Worm (Caenorhabditis elegans) whole organism, L4 larva: ENCODE data around the gene tsr-2.
"Not testable (repeated sequence)": the region's sequence is repeated elsewhere in the genome, so short reads cannot be mapped to it uniquely, and the experiment has no call there.

ENCODE experiments used
- ZK337.2 ChIP-seq: fragments of 200-800 bp; sonication (Bioruptor generic); IDR thresholded peaks from 2 replicates; pipeline ENCODE4 v1.3.6; 2022; ENCODE audit warnings: missing genetic modification reagents, missing genetic modification characterization, missing compliant biosample characterization
- ama-1 ChIP-seq: fragments of 150-350 bp; optimal IDR thresholded peaks from 2 replicates; lab custom pipeline; 2014; ENCODE audit warnings: inconsistent platforms, mixed read lengths
- daf-19 ChIP-seq: fragments of 200-800 bp; sonication (Bioruptor generic); conservative IDR thresholded peaks from 2 replicates; pipeline ENCODE4 v1.3.6; 2022; ENCODE audit warnings: missing genetic modification characterization, missing compliant biosample characterization
- lim-7 ChIP-seq: fragments of 200-800 bp; sonication (Bioruptor generic); IDR thresholded peaks from 2 replicates; pipeline ENCODE4 v1.3.6; 2022; ENCODE audit warnings: missing genetic modification characterization, missing compliant biosample characterization
- lsy-2 ChIP-seq, 2 experiments: fragments of 150-350 bp in 1 of 2; sonication (generic microtip) in 1 of 2; optimal IDR thresholded peaks; 2 replicates each; lab custom pipeline; 2014 to 2017; ENCODE audit warnings: missing biosample characterization in 2 of 2, missing genetic modification characterization in 2 of 2
- mdt-29 ChIP-seq: fragments of 200-800 bp; sonication (Bioruptor generic); IDR thresholded peaks from 2 replicates; pipeline ENCODE4 v1.3.6; 2022; ENCODE audit warnings: missing genetic modification reagents, missing genetic modification characterization, missing compliant biosample characterization
- nhr-11 ChIP-seq: fragments of 150-350 bp; optimal IDR thresholded peaks from 2 replicates; lab custom pipeline; 2014; ENCODE audit warnings: missing biosample characterization, missing genetic modification characterization
- nhr-237 ChIP-seq: sonication (generic microtip); optimal IDR thresholded peaks from 2 replicates; lab custom pipeline; 2017; ENCODE audit warnings: missing biosample characterization, missing genetic modification characterization
- nhr-28 ChIP-seq: fragments of 150-350 bp; optimal IDR thresholded peaks from 2 replicates; lab custom pipeline; 2014; ENCODE audit warnings: missing biosample characterization, missing genetic modification characterization
- nhr-76 ChIP-seq: fragments of 150-350 bp; optimal IDR thresholded peaks from 2 replicates; lab custom pipeline; 2014; ENCODE audit warnings: missing biosample characterization, missing genetic modification characterization
- pqm-1 ChIP-seq: sonication (generic microtip); optimal IDR thresholded peaks from 2 replicates; lab custom pipeline; 2017; ENCODE audit warnings: missing biosample characterization, missing genetic modification characterization
- unc-62 ChIP-seq, 3 experiments: fragments of 150-350 bp in 1 of 3; sonication (generic microtip); optimal IDR thresholded peaks in 2 of 3; peaks in 1 of 3; 1 replicate in 1 of 3; 2 replicates in 2 of 3; lab custom pipeline; 2014 to 2017; ENCODE audit warnings: missing biosample characterization in 3 of 3, missing genetic modification characterization in 3 of 3, missing genetic modification reagents in 3 of 3, missing genotype in 1 of 3
- ztf-11 ChIP-seq: fragments of 150-350 bp; optimal IDR thresholded peaks from 2 replicates; lab custom pipeline; 2014; ENCODE audit warnings: missing biosample characterization, missing genetic modification characterization

DNA sequence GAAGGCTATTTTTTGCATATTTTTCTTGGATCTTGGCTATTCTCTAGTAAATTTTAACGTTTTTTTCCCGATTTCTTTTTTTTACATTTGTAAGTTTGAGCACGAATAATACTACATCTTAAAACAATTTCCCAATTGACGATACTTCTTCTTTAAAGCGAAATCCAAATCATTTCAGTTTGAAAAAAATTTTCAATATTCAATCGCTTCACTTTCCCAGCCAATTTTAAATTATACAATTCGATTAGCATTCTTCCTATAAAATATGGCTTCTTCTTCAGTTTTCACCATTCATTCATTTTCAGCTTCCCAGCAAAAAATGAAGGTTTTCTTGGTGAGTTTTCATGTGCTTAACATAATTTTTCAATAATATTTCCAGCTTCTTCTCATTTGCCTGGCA lies 30.5 kb upstream of the tsr-2 start, which contains the start of gene fip-7:
- TF ChIP-seq ama-1 (lab: Kevin White, UChicago); ZK337.2; unc-62 (GFP tag; optimal IDR thresholded peaks at IDR 0.05 in 1 of 2; lab: Kevin White, UChicago); unc-62 (tag; optimal IDR thresholded peaks at IDR 0.05; lab: Kevin White, UChicago); nhr-28; lim-7 (GFP tag; lab: Robert Waterston, UW); daf-19; ztf-11; lsy-2 (tag; optimal IDR thresholded peaks at IDR 0.05; lab: Kevin White, UChicago); pqm-1 (tag; lab: Kevin White, UChicago); mdt-29 (GFP tag; lab: Robert Waterston, UW); nhr-237; nhr-11 (tag; lab: Kevin White, UChicago); nhr-76 (tag; lab: Kevin White, UChicago): not testable (repeated sequence)
